Worm (Caenorhabditis elegans): ENCODE measurements around the gene bath-33.
"Not testable (repeated sequence)": the region's sequence is repeated elsewhere in the genome, so short reads cannot be mapped to it uniquely, and the experiment has no call there.

The bath-33 gene

DNA sequence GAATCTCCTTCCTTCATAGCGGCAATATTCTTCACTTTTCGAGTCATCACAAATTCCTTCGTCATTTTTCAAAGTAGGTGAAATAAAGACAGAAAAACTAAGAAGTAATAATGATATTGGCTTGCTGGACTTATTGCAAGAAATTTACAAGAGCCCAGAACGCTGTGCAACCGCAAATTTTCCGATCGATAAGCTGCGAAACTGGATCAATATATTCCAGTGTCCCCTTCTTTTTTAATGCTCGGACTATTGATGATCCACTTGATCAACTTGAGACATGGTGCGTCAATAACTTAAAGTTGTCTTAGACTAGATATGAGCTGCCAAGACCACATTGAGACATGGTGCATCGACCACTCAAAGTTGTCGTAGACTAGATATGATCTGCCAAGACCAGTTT lies at the start of gene bath-33:
Gene bath-33, minus strand, starts transcription at position 101 of the 400 bp plus-strand sequence.
- TF ChIP-seq him-1 (tag; optimal IDR thresholded peaks at IDR 0.05), result no peak
- TF ChIP-seq dao-5 (tag; optimal IDR thresholded peaks at IDR 0.05), result no peak
- no peak for TF ChIP-seq W03F9.2 (tag; optimal IDR thresholded peaks at IDR 0.05)

DNA sequence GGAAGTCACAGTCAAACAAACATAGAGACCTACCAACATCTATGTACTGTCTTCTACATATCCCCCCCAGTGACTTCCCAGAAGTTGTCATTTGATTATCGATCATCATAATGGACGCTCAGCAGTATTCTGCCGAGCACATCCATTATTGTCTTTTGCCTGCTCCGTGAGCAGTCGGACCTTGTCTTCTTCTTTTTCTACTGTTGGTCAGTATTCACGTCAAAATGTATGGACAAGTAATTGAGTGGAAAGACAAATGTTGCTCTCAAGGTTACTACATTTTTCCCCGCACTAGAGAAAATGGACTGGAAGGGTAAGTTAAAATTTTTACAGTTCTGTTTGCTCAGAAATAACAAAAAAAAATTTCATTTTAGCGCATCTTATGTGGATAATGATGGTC lies 48.9 kb upstream of the bath-33 start, which contains the start of gene btb-12:
Gene btb-12, plus strand, starts transcription at position 301 of the 400 bp plus-strand sequence.
- TF ChIP-seq dao-5 (tag; optimal IDR thresholded peaks at IDR 0.05), result no peak
- TF ChIP-seq W03F9.2 (tag; optimal IDR thresholded peaks at IDR 0.05), result no peak
- no peak for TF ChIP-seq him-1 (tag; optimal IDR thresholded peaks at IDR 0.05)

DNA sequence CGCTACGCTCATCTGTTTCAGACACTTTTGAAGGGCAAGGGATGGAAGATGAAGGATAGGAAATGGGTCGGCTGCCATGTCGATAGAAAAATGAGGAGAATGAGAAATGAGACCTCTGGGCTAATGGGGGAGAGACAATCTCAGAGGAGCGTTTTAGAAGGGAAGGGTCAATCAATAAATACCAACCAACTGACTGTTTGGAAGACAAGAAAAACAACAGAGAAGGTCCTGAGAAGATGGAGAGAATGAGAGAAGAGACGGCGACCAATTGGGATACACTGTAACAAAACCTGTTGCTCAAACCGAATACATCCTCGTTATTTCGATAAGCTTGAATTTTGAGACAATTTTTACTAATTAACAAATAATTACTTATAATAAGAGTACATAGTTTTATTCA lies 47.4 kb upstream of the bath-33 start, which contains the start of gene fbxb-15:
Gene fbxb-15, minus strand, starts transcription at position 101 of the 400 bp plus-strand sequence.
- TF ChIP-seq him-1 (tag; optimal IDR thresholded peaks at IDR 0.05) (no peak), dao-5 (tag; optimal IDR thresholded peaks at IDR 0.05) (no peak), W03F9.2 (tag; optimal IDR thresholded peaks at IDR 0.05) (no peak)

DNA sequence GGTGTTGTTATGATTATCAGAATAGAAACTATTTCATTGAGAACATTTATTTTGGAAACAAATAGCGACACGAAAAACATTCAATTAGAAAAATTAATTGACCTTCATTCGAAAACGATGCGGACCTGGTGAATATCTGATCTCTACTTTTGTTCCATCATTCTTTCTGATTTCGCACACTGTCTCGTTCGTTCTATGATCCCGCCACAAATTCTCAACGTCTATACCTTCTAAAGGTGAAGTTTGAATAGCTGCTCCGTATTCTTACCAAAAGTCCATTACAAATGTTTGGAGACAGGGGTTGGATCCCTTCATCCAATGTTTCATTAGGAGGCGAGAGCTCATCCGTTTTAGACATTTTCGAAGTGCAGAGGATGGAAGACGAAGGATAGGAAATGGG lies 45.8 kb upstream of the bath-33 start, which contains the start of gene fbxb-16:
Gene fbxb-16, minus strand, starts transcription at position 101 of the 400 bp plus-strand sequence.
- TF ChIP-seq dao-5 (tag; optimal IDR thresholded peaks at IDR 0.05), result no peak
- no peak for TF ChIP-seq him-1 (tag; optimal IDR thresholded peaks at IDR 0.05)
- TF ChIP-seq W03F9.2 (tag; optimal IDR thresholded peaks at IDR 0.05), result no peak

DNA sequence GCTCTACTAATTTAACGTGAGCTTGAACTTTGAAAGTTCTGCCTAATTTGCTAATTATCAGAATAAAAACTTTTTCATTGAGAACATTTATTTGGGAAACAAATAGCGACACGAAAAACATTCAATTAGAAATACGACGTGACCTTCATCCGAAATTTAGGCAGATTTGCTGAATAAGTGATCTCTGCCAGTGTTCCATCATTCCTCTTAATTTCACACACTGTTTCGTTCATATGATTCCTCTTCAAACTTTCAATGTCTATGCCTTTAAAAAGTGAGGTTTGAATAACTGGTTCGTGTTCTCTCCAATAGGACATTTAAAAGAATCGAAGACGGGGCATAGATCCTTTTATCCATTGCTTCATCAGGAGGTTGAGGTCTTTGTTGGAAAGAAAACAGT lies 44.5 kb upstream of the bath-33 start, which contains the start of gene fbxb-20:
Gene fbxb-20, minus strand, starts transcription at position 101 of the 400 bp plus-strand sequence.
- TF ChIP-seq W03F9.2 (tag; optimal IDR thresholded peaks at IDR 0.05) (no peak), dao-5 (tag; optimal IDR thresholded peaks at IDR 0.05) (no peak), him-1 (tag; optimal IDR thresholded peaks at IDR 0.05) (no peak)

DNA sequence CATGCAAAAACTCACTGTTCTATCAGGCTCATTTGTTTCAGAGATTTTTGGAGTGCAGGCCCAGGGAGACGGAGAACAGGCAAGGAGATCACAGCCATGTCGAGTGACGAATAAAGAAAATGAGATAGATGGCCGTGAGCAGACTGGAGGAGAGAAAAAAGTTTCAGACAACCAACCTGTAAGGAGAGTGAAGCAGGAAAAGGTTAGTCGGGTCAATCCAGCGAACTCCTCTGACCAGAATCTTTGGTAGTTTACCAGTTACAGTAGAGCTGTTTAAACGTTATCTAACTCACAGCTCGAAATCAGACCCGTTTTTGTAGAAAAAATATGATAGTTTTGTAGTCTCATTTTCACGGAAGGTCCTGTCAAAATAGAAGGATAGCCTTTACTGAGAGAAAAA lies 42.8 kb upstream of the bath-33 start, which contains the start of gene fbxb-21:
Gene fbxb-21, minus strand, starts transcription at position 101 of the 400 bp plus-strand sequence.
- no peak for TF ChIP-seq him-1 (tag; optimal IDR thresholded peaks at IDR 0.05)
- no peak for TF ChIP-seq W03F9.2 (tag; optimal IDR thresholded peaks at IDR 0.05)
- no peak for TF ChIP-seq dao-5 (tag; optimal IDR thresholded peaks at IDR 0.05)

DNA sequence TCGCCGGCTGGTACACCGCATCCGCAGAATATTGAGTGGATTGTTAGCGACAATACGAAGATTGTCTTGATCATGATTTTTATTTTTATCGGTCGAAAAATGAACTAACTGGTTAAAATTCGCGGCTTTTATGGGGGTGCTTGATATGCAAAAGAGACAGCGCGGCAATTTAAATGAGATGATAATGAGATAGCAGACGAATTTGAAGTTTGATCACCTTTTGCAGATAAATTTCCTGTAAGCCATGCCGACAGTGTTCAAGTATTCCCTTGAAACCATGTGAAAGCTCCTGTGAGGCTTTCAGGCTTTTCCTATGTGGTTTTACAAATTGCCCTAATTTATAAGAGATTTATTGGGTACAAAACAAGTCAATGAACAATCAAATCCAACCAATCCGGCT lies 40.2 kb upstream of the bath-33 start, which contains the start of gene ZC204.17:
Gene ZC204.17, minus strand, starts transcription at position 101 of the 400 bp plus-strand sequence.
- TF ChIP-seq him-1 (tag; optimal IDR thresholded peaks at IDR 0.05) (no peak), dao-5 (tag; optimal IDR thresholded peaks at IDR 0.05) (no peak), W03F9.2 (tag; optimal IDR thresholded peaks at IDR 0.05) (no peak)

DNA sequence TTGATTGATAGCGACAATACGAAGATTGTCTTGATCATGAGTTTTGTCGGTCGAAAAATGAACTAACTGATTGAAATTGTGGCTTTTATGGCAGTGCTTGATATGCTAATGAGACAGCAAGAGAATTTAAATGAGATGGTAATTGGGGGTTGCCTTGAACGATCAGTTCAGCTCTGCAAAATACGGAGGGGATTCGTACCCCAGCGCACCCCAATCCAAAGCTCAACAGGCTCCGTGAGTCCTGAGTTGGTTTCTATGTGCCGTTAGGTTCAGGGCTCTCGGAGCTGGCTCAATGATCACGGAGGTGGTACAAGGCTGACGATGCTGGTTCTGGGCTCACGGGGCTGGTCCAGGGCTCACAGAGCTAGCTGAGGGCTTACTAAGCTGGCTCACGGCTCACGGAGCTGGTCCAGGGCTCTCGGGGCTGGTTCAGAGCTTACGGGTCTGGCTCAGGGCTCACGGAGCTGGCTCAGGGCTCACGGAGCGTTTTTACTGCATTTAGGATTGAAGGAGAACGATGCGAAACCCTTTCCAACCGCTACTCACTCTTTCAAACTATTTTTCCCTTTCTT lies 38.9 kb upstream of the bath-33 start, which contains the start of gene ZC204.6:
Gene ZC204.6, minus strand, starts transcription at position 51 of the 572 bp plus-strand sequence.
- TF ChIP-seq W03F9.2 (tag; optimal IDR thresholded peaks at IDR 0.05), result no peak
- TF ChIP-seq him-1 (tag; optimal IDR thresholded peaks at IDR 0.05), result no peak
- no peak for TF ChIP-seq dao-5 (tag; optimal IDR thresholded peaks at IDR 0.05)

DNA sequence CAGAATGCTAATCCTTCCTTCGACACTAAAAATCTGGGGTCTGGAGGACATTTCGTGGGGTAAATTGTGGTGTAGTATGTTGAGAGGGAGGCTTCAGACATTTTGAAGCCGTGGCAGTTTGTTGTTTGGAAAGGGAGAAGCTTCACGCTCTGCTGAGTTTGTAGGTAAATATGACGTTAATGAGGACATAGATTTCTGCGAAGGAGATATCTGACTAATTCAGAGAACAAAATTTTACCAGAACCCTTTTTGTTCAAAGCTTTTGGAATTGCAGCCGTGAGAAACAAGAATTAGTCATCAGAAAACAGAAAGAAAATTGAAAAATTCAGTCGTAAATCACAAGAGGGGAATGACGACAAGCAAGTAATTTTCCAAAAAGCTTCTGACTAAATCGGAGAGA lies 34.5 kb upstream of the bath-33 start, which contains the start of gene srh-72:
Gene srh-72, minus strand, starts transcription at position 101 of the 400 bp plus-strand sequence.
- TF ChIP-seq dao-5 (tag; optimal IDR thresholded peaks at IDR 0.05) (no peak), W03F9.2 (tag; optimal IDR thresholded peaks at IDR 0.05) (no peak), him-1 (tag; optimal IDR thresholded peaks at IDR 0.05) (no peak)

DNA sequence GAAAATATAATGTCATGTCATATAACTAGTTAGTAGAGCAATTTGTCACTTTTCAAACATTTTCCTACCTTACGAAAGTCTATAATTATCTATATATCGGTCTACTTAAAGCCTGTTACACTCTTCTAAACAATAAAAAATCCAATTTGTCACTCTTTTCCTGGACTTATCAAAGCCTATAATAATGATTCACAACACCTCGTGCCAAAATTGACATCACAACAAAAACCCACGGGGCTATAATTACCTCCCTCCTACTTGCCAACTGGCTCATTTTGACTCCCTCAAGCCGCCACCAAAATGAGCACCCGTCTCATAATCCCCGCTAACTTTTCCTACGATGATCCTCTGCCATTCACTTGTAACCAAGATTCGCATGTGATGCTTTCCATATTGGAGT lies 30.4 kb upstream of the bath-33 start, which contains the start of gene srg-20:
Gene srg-20, plus strand, starts transcription at position 301 of the 400 bp plus-strand sequence.
- not testable (repeated sequence) for TF ChIP-seq W03F9.2, him-1, dao-5 (tag; optimal IDR thresholded peaks at IDR 0.05)

DNA sequence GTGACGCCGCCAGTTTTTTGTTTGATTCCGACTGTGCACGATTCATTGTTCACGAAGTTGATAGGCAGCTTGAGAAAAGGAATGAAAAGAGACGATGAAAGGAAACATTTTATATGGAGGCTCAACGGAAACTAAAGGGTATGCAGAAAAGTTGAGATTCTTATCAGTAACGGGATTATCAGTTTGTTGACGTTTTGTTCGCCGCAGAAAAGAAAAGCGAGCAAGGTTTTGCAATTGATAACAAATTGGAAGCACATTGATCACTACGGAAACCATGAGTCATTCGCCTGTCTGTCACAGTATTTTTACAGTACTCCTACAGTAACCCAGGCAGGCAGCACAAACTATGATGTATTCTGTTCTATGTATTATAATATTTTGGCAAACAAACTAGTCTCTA lies 30.0 kb upstream of the bath-33 start:
- TF ChIP-seq dao-5 (tag; optimal IDR thresholded peaks at IDR 0.05) (no peak), him-1 (tag; optimal IDR thresholded peaks at IDR 0.05) (no peak), W03F9.2 (tag; optimal IDR thresholded peaks at IDR 0.05) (no peak)

DNA sequence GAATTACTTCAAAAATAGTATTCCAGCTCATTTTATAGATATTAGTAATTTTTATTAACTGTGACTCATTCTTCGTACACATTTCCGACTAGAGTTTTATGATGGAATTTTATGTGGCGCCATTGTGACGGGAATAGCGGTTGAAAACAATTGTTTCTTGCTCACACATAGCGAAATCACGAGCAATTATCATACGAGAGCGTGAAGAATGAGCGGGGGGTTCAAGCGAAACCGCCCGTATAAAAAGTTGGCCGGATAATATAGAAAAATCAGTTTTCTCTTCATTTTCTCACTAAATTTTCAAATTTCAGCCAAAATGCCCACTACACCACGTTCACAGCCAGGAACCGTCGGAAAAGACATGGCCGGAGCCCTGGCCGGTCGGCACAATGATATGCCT lies 27.5 kb upstream of the bath-33 start, which contains the start of gene C08E3.1:
Gene C08E3.1, plus strand, starts transcription at position 301 of the 400 bp plus-strand sequence.
- TF ChIP-seq dao-5, him-1, W03F9.2 (tag; optimal IDR thresholded peaks at IDR 0.05): not testable (repeated sequence)

DNA sequence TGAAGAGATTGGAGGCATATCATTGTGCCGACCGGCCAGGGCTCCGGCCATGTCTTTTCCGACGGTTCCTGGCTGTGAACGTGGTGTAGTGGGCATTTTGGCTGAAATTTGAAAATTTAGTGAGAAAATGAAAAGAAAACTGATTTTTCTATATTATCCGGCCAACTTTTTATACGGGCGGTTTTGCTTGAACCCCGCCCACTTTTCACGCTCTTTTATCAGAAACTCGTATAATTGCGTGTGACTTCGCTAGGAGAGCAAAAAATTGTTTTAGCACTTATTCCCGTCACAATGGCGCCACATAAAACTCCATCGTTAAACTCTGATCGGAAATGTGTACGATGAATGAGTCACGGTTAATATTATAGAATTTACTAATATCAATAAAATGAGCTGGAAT lies 26.2 kb upstream of the bath-33 start, which contains the start of gene C08E3.13:
Gene C08E3.13, minus strand, starts transcription at position 101 of the 400 bp plus-strand sequence.
- not testable (repeated sequence) for TF ChIP-seq dao-5, W03F9.2, him-1 (tag; optimal IDR thresholded peaks at IDR 0.05)

DNA sequence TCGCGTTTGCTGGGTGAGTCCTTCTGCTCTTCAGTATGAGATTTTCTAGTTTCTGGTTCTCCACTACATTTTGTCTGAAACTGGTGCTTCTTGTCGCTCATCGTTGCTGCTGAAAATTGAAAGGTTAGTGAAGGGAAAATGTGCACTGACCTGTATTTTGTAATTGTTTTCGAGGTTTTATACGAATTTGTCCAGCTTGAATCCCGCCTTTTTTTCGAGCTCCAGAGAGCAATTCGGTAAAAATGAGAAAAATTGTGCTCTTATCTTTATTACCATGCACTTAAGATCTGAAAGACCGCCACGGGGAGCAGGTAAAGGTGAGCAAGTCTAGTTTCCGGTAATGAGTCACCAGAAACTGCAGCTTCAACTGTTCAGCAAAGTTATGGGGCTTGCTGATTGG lies 21.8 kb upstream of the bath-33 start, which contains the start of gene C08E3.15:
Gene C08E3.15, minus strand, starts transcription at position 101 of the 400 bp plus-strand sequence.
- TF ChIP-seq W03F9.2, dao-5, him-1 (tag; optimal IDR thresholded peaks at IDR 0.05): not testable (repeated sequence)
